Fruit fly (Drosophila melanogaster) whole organism, adult: ENCODE results near the gene CG14316.
A peak's percentile ranks its signal among the peaks of the same experiment; 100 is the strongest.

Experiments
- CG11617 ChIP-seq: fragments of 200-800 bp; sonication (Bioruptor generic); optimal IDR thresholded peaks from 2 replicates; lab custom pipeline; 2017; ENCODE audit warnings: mild to moderate bottlenecking, missing biosample characterization, missing genetic modification reagents, missing genetic modification characterization
- CG12768 ChIP-seq: fragments of 200-800 bp; sonication (Bioruptor generic); optimal IDR thresholded peaks from 2 replicates; lab custom pipeline; 2017; ENCODE audit warnings: missing biosample characterization, missing genetic modification characterization, mild to moderate bottlenecking, moderate library complexity, missing genetic modification reagents
- CG14711 ChIP-seq: fragments of 200-800 bp; sonication (Bioruptor generic); optimal IDR thresholded peaks from 2 replicates; lab custom pipeline; 2018; ENCODE audit warnings: missing biosample characterization, mild to moderate bottlenecking, missing genetic modification characterization, moderate library complexity
- CG1620 ChIP-seq: fragments of 200-800 bp; sonication (Bioruptor generic); optimal IDR thresholded peaks from 2 replicates; lab custom pipeline; 2016; ENCODE audit warnings: missing biosample characterization, missing genetic modification characterization
- CG33017 ChIP-seq: fragments of 200-800 bp; sonication (Bioruptor generic); optimal IDR thresholded peaks from 2 replicates; lab custom pipeline; 2018; ENCODE audit warnings: missing biosample characterization, mild to moderate bottlenecking, missing genetic modification characterization, moderate library complexity
- CG5204 ChIP-seq: fragments of 200-800 bp; sonication (Bioruptor generic); optimal IDR thresholded peaks from 2 replicates; lab custom pipeline; 2016; ENCODE audit warnings: missing biosample characterization, missing genetic modification characterization
- CG7045 ChIP-seq: fragments of 200-800 bp; sonication (Bioruptor generic); optimal IDR thresholded peaks from 2 replicates; lab custom pipeline; 2017; ENCODE audit warnings: missing biosample characterization, mild to moderate bottlenecking, missing genetic modification characterization
- CG7101 ChIP-seq: fragments of 200-800 bp; sonication (Bioruptor generic); optimal IDR thresholded peaks from 2 replicates; lab custom pipeline; 2018; ENCODE audit warnings: missing biosample characterization, mild to moderate bottlenecking, missing genetic modification characterization, moderate library complexity
- Clk ChIP-seq: fragments of 200-800 bp; sonication (Bioruptor generic); optimal IDR thresholded peaks from 2 replicates; lab custom pipeline; 2017; ENCODE audit warnings: missing biosample characterization, missing genetic modification characterization
- Crg-1 ChIP-seq: fragments of 200-800 bp; sonication (Bioruptor generic); optimal IDR thresholded peaks from 2 replicates; lab custom pipeline; 2016; ENCODE audit warnings: missing biosample characterization, missing genetic modification characterization
- Hr96 ChIP-seq: fragments of 200-800 bp; sonication (Bioruptor generic); optimal IDR thresholded peaks from 2 replicates; lab custom pipeline; 2016; ENCODE audit warnings: missing biosample characterization, missing genetic modification characterization
- Mnt ChIP-seq: fragments of 200-800 bp; sonication (Bioruptor generic); optimal IDR thresholded peaks from 2 replicates; lab custom pipeline; 2016; ENCODE audit warnings: missing biosample characterization, mild to moderate bottlenecking, missing genetic modification characterization
- bab1 ChIP-seq: fragments of 200-800 bp; sonication (Bioruptor generic); optimal IDR thresholded peaks from 3 replicates; lab custom pipeline; 2019; ENCODE audit warnings: missing biosample characterization, mild to moderate bottlenecking, missing genetic modification characterization, moderate library complexity
- cic ChIP-seq: fragments of 200-800 bp; sonication (Bioruptor generic); optimal IDR thresholded peaks from 2 replicates; lab custom pipeline; 2017; ENCODE audit warnings: missing biosample characterization, mild to moderate bottlenecking, missing genetic modification characterization, moderate library complexity
- cnc ChIP-seq, 2 experiments: fragments of >200 bp; optimal IDR thresholded peaks; 2 replicates each; lab custom pipeline; 2017
- kay ChIP-seq: fragments of 200-800 bp; sonication (Bioruptor generic); peaks from one replicate; lab custom pipeline; 2016; ENCODE audit warnings: missing biosample characterization, missing genetic modification characterization, borderline replicate concordance
- ovo ChIP-seq: fragments of 200-800 bp; sonication (Bioruptor generic); optimal IDR thresholded peaks from 2 replicates; lab custom pipeline; 2016; ENCODE audit warnings: missing biosample characterization, missing genetic modification characterization
- pad ChIP-seq: fragments of 200-800 bp; sonication (Bioruptor generic); optimal IDR thresholded peaks from 3 replicates; lab custom pipeline; 2017; ENCODE audit warnings: missing biosample characterization, missing genetic modification characterization, mild to moderate bottlenecking, moderate library complexity, missing genetic modification reagents
- tj ChIP-seq: fragments of 200-800 bp; sonication (Bioruptor generic); optimal IDR thresholded peaks from 3 replicates; lab custom pipeline; 2017; ENCODE audit warnings: missing biosample characterization, mild to moderate bottlenecking, missing genetic modification characterization, moderate library complexity
- toe ChIP-seq: fragments of 200-800 bp; sonication (Bioruptor generic); optimal IDR thresholded peaks from 2 replicates; lab custom pipeline; 2016; ENCODE audit warnings: missing biosample characterization, missing genetic modification characterization

The CG14316 gene

dm6 chr3R:18168398-18168797, 16.5 kb downstream of the CG14316 start:
- peak; percentile 22 for TF ChIP-seq cic (GFP tag; lab: Kevin White, UChicago)
- TF ChIP-seq Mnt = no peak
- peak; percentile 82 for TF ChIP-seq CG12768 (GFP tag; lab: Kevin White, UChicago)
- peak; percentile 89 for TF ChIP-seq CG14711
- TF ChIP-seq CG7101 (tag; lab: Kevin White, UChicago) = peak; percentile 73
- peak; percentile 37 for TF ChIP-seq toe (GFP tag; lab: Kevin White, UChicago)
- TF ChIP-seq pad (GFP tag; lab: Kevin White, UChicago) = peak; percentile 17
- no peak for TF ChIP-seq cnc (optimal IDR thresholded peaks at IDR 0.05; lab: Kevin White, UChicago)
- TF ChIP-seq CG11617 (GFP tag; lab: Kevin White, UChicago) = peak; percentile 13
- peak; percentile 66 for TF ChIP-seq Clk (GFP tag; lab: Kevin White, UChicago)
- peak; percentile 37 for TF ChIP-seq bab1
- TF ChIP-seq CG33017 (tag; lab: Kevin White, UChicago) = peak; percentile 25
- peak; percentile 65 for TF ChIP-seq CG7045 (GFP tag; lab: Kevin White, UChicago)
- TF ChIP-seq CG5204 (GFP tag; lab: Kevin White, UChicago) = no peak
- no peak for TF ChIP-seq kay (GFP tag; lab: Kevin White, UChicago)
- TF ChIP-seq Crg-1 (GFP tag; lab: Kevin White, UChicago) = no peak

- TF ChIP-seq CG12768 (GFP tag; lab: Kevin White, UChicago) (peak; percentile 61), CG33017 (tag; lab: Kevin White, UChicago) (peak; percentile 42), kay (GFP tag; lab: Kevin White, UChicago) (no peak), CG7045 (GFP tag; lab: Kevin White, UChicago) (peak; percentile 54), CG7101 (tag; lab: Kevin White, UChicago) (no peak), Clk (GFP tag; lab: Kevin White, UChicago) (no peak), CG1620 (GFP tag; lab: Kevin White, UChicago) (no peak), Hr96 (GFP tag; lab: Kevin White, UChicago) (peak; percentile 6), ovo (GFP tag; lab: Kevin White, UChicago) (peak; percentile 47), pad (GFP tag; lab: Kevin White, UChicago) (no peak), cic (GFP tag; lab: Kevin White, UChicago) (peak; percentile 47), toe (GFP tag; lab: Kevin White, UChicago) (no peak), tj (no peak), CG11617 (GFP tag; lab: Kevin White, UChicago) (no peak), cnc (optimal IDR thresholded peaks at IDR 0.05; lab: Kevin White, UChicago) (no peak), bab1 (no peak), Mnt (no peak), CG5204 (GFP tag; lab: Kevin White, UChicago) (no peak), CG14711 (no peak), Crg-1 (GFP tag; lab: Kevin White, UChicago) (no peak)
These were observed 17.0 kb downstream of the CG14316 start for dm6 chr3R:18168929-18169350.

dm6 chr3R:18169982-18170531, 18.1 kb downstream of the CG14316 start:
- peak; percentile 86 for TF ChIP-seq ovo (GFP tag; lab: Kevin White, UChicago)
- no peak for TF ChIP-seq cnc (optimal IDR thresholded peaks at IDR 0.05; lab: Kevin White, UChicago)
- no peak for TF ChIP-seq CG33017 (tag; lab: Kevin White, UChicago)
- no peak for TF ChIP-seq CG12768 (GFP tag; lab: Kevin White, UChicago)
- TF ChIP-seq CG7101 (tag; lab: Kevin White, UChicago) = peak; percentile 14
- TF ChIP-seq CG14711 = peak; percentile 32
- peak; percentile 97 for TF ChIP-seq pad (GFP tag; lab: Kevin White, UChicago)
- TF ChIP-seq kay (GFP tag; lab: Kevin White, UChicago) = no peak
- TF ChIP-seq CG11617 (GFP tag; lab: Kevin White, UChicago) = peak; percentile 2
- no peak for TF ChIP-seq Clk (GFP tag; lab: Kevin White, UChicago)
- peak; percentile 42 for TF ChIP-seq cic (GFP tag; lab: Kevin White, UChicago)
- TF ChIP-seq bab1 = no peak
- no peak for TF ChIP-seq toe (GFP tag; lab: Kevin White, UChicago)
- TF ChIP-seq tj = no peak
- TF ChIP-seq Hr96 (GFP tag; lab: Kevin White, UChicago) = no peak
- TF ChIP-seq CG5204 (GFP tag; lab: Kevin White, UChicago) = no peak
- no peak for TF ChIP-seq Crg-1 (GFP tag; lab: Kevin White, UChicago)
- TF ChIP-seq CG1620 (GFP tag; lab: Kevin White, UChicago) = no peak
- TF ChIP-seq Mnt = peak; percentile 27
- TF ChIP-seq CG7045 (GFP tag; lab: Kevin White, UChicago) = no peak

- peak; percentile 78 for TF ChIP-seq Clk (GFP tag; lab: Kevin White, UChicago)
- peak; percentile 79 for TF ChIP-seq Hr96 (GFP tag; lab: Kevin White, UChicago)
- TF ChIP-seq tj = peak; percentile 60
- peak; percentile 91 for TF ChIP-seq CG11617 (GFP tag; lab: Kevin White, UChicago)
- TF ChIP-seq ovo (GFP tag; lab: Kevin White, UChicago) = peak; percentile 35
- peak; percentile 91 for TF ChIP-seq CG7045 (GFP tag; lab: Kevin White, UChicago)
- TF ChIP-seq CG5204 (GFP tag; lab: Kevin White, UChicago) = peak; percentile 88
- TF ChIP-seq pad (GFP tag; lab: Kevin White, UChicago) = peak; percentile 69
- TF ChIP-seq Mnt = peak; percentile 46
- TF ChIP-seq cnc (optimal IDR thresholded peaks at IDR 0.05; lab: Kevin White, UChicago) = no peak
- no peak for TF ChIP-seq kay (GFP tag; lab: Kevin White, UChicago)
- peak; percentile 89 for TF ChIP-seq CG12768 (GFP tag; lab: Kevin White, UChicago)
- peak; percentile 89 for TF ChIP-seq CG7101 (tag; lab: Kevin White, UChicago)
- TF ChIP-seq Crg-1 (GFP tag; lab: Kevin White, UChicago) = peak; percentile 44
- peak; percentile 70 for TF ChIP-seq cic (GFP tag; lab: Kevin White, UChicago)
- peak; percentile 55 for TF ChIP-seq CG1620 (GFP tag; lab: Kevin White, UChicago)
- peak; percentile 91 for TF ChIP-seq toe (GFP tag; lab: Kevin White, UChicago)
- peak; percentile 91 for TF ChIP-seq CG33017 (tag; lab: Kevin White, UChicago)
- peak; percentile 74 for TF ChIP-seq CG14711
- TF ChIP-seq bab1 = peak; percentile 54
These were observed 20.4 kb downstream of the CG14316 start for dm6 chr3R:18171983-18172967.
